Worm (Caenorhabditis elegans): ENCODE data around the gene str-227.

ce11 chrV:3552740-3553469 is 34.9 kb downstream of the str-227 start, which contains the start of gene T24A6.20:
- TF ChIP-seq aptf-3 (GFP tag; IDR thresholded peaks at IDR 0.05) (no peak), B0035.1 (tag; optimal IDR thresholded peaks at IDR 0.05) (no peak), rcor-1 (GFP tag; IDR thresholded peaks at IDR 0.05) (no peak), nfyb-1 (GFP tag; IDR thresholded peaks at IDR 0.05) (no peak), unc-62 (GFP tag; optimal IDR thresholded peaks at IDR 0.05) (no peak), unc-130 (GFP tag; optimal IDR thresholded peaks at IDR 0.05) (no peak), gei-17 (GFP tag; optimal IDR thresholded peaks at IDR 0.05) (no peak), mes-4 (tag; optimal IDR thresholded peaks at IDR 0.05) (no peak), F52B5.7 (tag; optimal IDR thresholded peaks at IDR 0.05) (no peak), snpc-4 (GFP tag; optimal IDR thresholded peaks at IDR 0.05) (no peak), snpc-4 (tag; optimal IDR thresholded peaks at IDR 0.05) (no peak)
